Worm (Caenorhabditis elegans) whole organism, young adult: ENCODE results near the gene F56A11.4.

ENCODE experiments used
- B0019.2 ChIP-seq: fragments of 200-800 bp; sonication (Bioruptor generic); conservative IDR thresholded peaks from 2 replicates; pipeline ENCODE4 v1.3.6; 2022; ENCODE audit warnings: missing genetic modification reagents, missing genetic modification characterization, missing compliant biosample characterization
- D2030.7 ChIP-seq: fragments of 200-800 bp; sonication (Bioruptor generic); IDR thresholded peaks from 2 replicates; pipeline ENCODE4 v1.3.6; 2022; ENCODE audit warnings: missing genetic modification reagents, missing genetic modification characterization, missing compliant biosample characterization
- F33H1.4 ChIP-seq: fragments of 200-800 bp; sonication (Bioruptor generic); IDR thresholded peaks from 2 replicates; pipeline ENCODE4 v1.3.6; 2022; ENCODE audit warnings: missing genetic modification reagents, missing genetic modification characterization, missing compliant biosample characterization
- ZK185.1 ChIP-seq: sonication (generic microtip); optimal IDR thresholded peaks from 2 replicates; lab custom pipeline; 2016; ENCODE audit warnings: mild to moderate bottlenecking, missing genetic modification characterization, missing compliant biosample characterization; ENCODE audit not compliant: poor library complexity, severe bottlenecking
- atf-7 ChIP-seq: sonication (generic microtip); optimal IDR thresholded peaks from 2 replicates; lab custom pipeline; 2017; ENCODE audit warnings: mild to moderate bottlenecking, missing genetic modification characterization, missing compliant biosample characterization
- attf-3 ChIP-seq: fragments of 200-800 bp; sonication (Bioruptor generic); conservative IDR thresholded peaks from 2 replicates; pipeline ENCODE4 v1.3.6; 2022; ENCODE audit warnings: missing genetic modification reagents, missing genetic modification characterization, missing compliant biosample characterization
- ceh-100 ChIP-seq: fragments of 200-800 bp; sonication (Bioruptor generic); IDR thresholded peaks from 2 replicates; pipeline ENCODE4 v1.3.6; 2022; ENCODE audit warnings: missing genetic modification reagents, missing genetic modification characterization, missing compliant biosample characterization
- dpff-1 ChIP-seq: sonication (generic microtip); optimal IDR thresholded peaks from 2 replicates; lab custom pipeline; 2017; ENCODE audit warnings: mild to moderate bottlenecking, missing genetic modification characterization, missing compliant biosample characterization
- egrh-3 ChIP-seq: fragments of 200-800 bp; sonication (Bioruptor generic); IDR thresholded peaks from 2 replicates; pipeline ENCODE4 v1.3.6; 2022; ENCODE audit warnings: missing genetic modification reagents, missing genetic modification characterization, missing compliant biosample characterization
- fkh-3 ChIP-seq: sonication (generic microtip); optimal IDR thresholded peaks from 2 replicates; lab custom pipeline; 2016; ENCODE audit warnings: mild to moderate bottlenecking, missing genetic modification characterization, missing compliant biosample characterization
- him-1 ChIP-seq: sonication (generic microtip); optimal IDR thresholded peaks from 2 replicates; lab custom pipeline; 2016; ENCODE audit warnings: missing genotype, missing genetic modification reagents, missing genetic modification characterization, missing compliant biosample characterization
- hrde-1 ChIP-seq: sonication (generic microtip); optimal IDR thresholded peaks from 2 replicates; lab custom pipeline; 2016; ENCODE audit warnings: missing genetic modification characterization, mild to moderate bottlenecking, missing compliant biosample characterization, moderate library complexity, missing genotype, missing genetic modification reagents, borderline replicate concordance
- lin-54 ChIP-seq: fragments of 200-800 bp; sonication (Bioruptor generic); optimal IDR thresholded peaks from 2 replicates; lab custom pipeline; 2018; ENCODE audit warnings: mild to moderate bottlenecking, missing genetic modification characterization, missing compliant biosample characterization
- lsy-27 ChIP-seq: sonication (generic microtip); optimal IDR thresholded peaks from 2 replicates; lab custom pipeline; 2017; ENCODE audit warnings: missing genetic modification characterization, mild to moderate bottlenecking, missing compliant biosample characterization, antibody characterized with exemption, missing genotype, borderline replicate concordance; ENCODE audit not compliant: insufficient read depth
- nfyb-1 ChIP-seq: fragments of 200-800 bp; sonication (Bioruptor generic); IDR thresholded peaks from 2 replicates; pipeline ENCODE4 v1.3.6; 2022; ENCODE audit warnings: missing genetic modification reagents, missing genetic modification characterization, missing compliant biosample characterization
- nhr-80 ChIP-seq: sonication (generic microtip); optimal IDR thresholded peaks from 2 replicates; lab custom pipeline; 2016; ENCODE audit warnings: missing genetic modification characterization, missing compliant biosample characterization
- pha-4 ChIP-seq: fragments of 150-350 bp; sonication (generic microtip); optimal IDR thresholded peaks from 2 replicates; lab custom pipeline; 2014; ENCODE audit warnings: missing biosample characterization, missing genetic modification reagents, missing genetic modification characterization
- tbx-9 ChIP-seq: sonication (generic microtip); optimal IDR thresholded peaks from 2 replicates; lab custom pipeline; 2016; ENCODE audit warnings: borderline replicate concordance, missing genetic modification characterization, inconsistent platforms, missing compliant biosample characterization
- unc-62 ChIP-seq: fragments of 150-350 bp; optimal IDR thresholded peaks from 2 replicates; lab custom pipeline; 2014; ENCODE audit warnings: missing biosample characterization, missing genetic modification reagents, missing genetic modification characterization
- zfh-2 ChIP-seq: fragments of 200-800 bp; sonication (Bioruptor generic); conservative IDR thresholded peaks from 2 replicates; pipeline ENCODE4 v1.3.6; 2022; ENCODE audit warnings: missing genetic modification reagents, missing genetic modification characterization, missing compliant biosample characterization
- ztf-26 ChIP-seq: sonication (generic microtip); optimal IDR thresholded peaks from 2 replicates; lab custom pipeline; 2017; ENCODE audit warnings: missing genetic modification characterization, missing compliant biosample characterization
- ztf-6 ChIP-seq: fragments of 200-800 bp; sonication (Bioruptor generic); IDR thresholded peaks from 2 replicates; pipeline ENCODE4 v1.3.6; 2022; ENCODE audit warnings: missing genetic modification reagents, missing genetic modification characterization, missing compliant biosample characterization

The F56A11.4 gene

ce11 chrIV:594840-595239 is 46.7 kb downstream of the F56A11.4 start:
- TF ChIP-seq egrh-3 (GFP tag; lab: Robert Waterston, UW) (no peak), zfh-2 (GFP tag; lab: Robert Waterston, UW) (peak; percentile 61; the same call in 1 of the 2 replicates)

ce11 chrIV:596292-596952 is 48.3 kb downstream of the F56A11.4 start, which contains the start of the genes C18H7.7 and C18H7.11:
Gene C18H7.7 (minus strand): TSS chrIV:596392.
Gene C18H7.11 (plus strand): TSS chrIV:596902.
- TF ChIP-seq nhr-80 (tag; lab: Kevin White, UChicago) (peak; percentile 21), F33H1.4 (GFP tag; lab: Robert Waterston, UW) (no peak)

DNA sequence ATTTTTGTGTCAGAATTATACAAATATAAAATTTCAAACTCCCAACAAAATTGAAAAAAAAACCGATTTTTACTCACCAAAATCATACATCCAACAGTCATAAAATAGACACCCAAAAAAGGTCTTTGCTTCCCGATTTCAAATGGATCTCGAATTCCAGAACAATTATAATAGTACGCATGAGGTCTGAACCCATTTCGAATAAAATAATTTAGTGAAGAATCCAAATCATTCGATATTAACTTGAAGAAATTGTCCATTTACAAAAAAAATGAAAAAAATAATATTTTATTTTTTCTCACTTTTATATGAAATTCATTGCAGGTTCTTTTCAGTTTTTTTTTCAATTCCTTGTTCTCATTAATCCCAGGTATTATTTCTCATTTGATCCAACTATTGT is 53.5 kb downstream of the F56A11.4 start, which contains the start of gene srt-59:
Gene srt-59 (minus strand): TSS at position 101 of the 400 bp plus-strand sequence.
- TF ChIP-seq fkh-3 (tag; lab: Kevin White, UChicago) (no peak), hrde-1 (no peak), pha-4 (no peak), dpff-1 (tag; lab: Kevin White, UChicago) (no peak), B0019.2 (no peak), lin-54 (no peak), ztf-26 (tag; lab: Kevin White, UChicago) (no peak), unc-62 (GFP tag; lab: Kevin White, UChicago) (no peak), D2030.7 (GFP tag; lab: Robert Waterston, UW) (no peak), ZK185.1 (tag; lab: Kevin White, UChicago) (no peak), lsy-27 (tag; lab: Kevin White, UChicago) (no peak), him-1 (tag; lab: Kevin White, UChicago) (no peak), atf-7 (no peak), attf-3 (GFP tag; lab: Robert Waterston, UW) (no peak), ztf-6 (GFP tag; lab: Robert Waterston, UW) (no peak), nfyb-1 (no peak), ceh-100 (GFP tag; lab: Robert Waterston, UW) (no peak), tbx-9 (no peak)
